Fruit fly (Drosophila melanogaster): ENCODE results near the gene CG9727.
A peak's percentile ranks its signal among the peaks of the same experiment; 100 is the strongest.

Gene CG9727

dm6 chr3R:6414439-6415344 is 41.8 kb downstream of the CG9727 start (continued):
- TF ChIP-seq mirr (GFP tag; optimal IDR thresholded peaks at IDR 0.05), result peak; percentile 69
- no peak for TF ChIP-seq HHEX (GFP tag; optimal IDR thresholded peaks at IDR 0.05)
- no peak for TF ChIP-seq emc (GFP tag; optimal IDR thresholded peaks at IDR 0.05)
- no peak for TF ChIP-seq NK7.1 (GFP tag; optimal IDR thresholded peaks at IDR 0.05)
- TF ChIP-seq CG9932 (GFP tag; IDR thresholded peaks at IDR 0.05), result 0 out of 2 replicates have a peak, but pooled peaks have one; percentile 23
- no peak for TF ChIP-seq Atf3 (GFP tag; optimal IDR thresholded peaks at IDR 0.05)
- TF ChIP-seq gro (GFP tag; optimal IDR thresholded peaks at IDR 0.05), result no peak
- TF ChIP-seq Aef1 (GFP tag; IDR thresholded peaks at IDR 0.05), result no peak
- TF ChIP-seq Antp (GFP tag; optimal IDR thresholded peaks at IDR 0.05), result no peak
- TF ChIP-seq abd-A (tag; optimal IDR thresholded peaks at IDR 0.05), result peak; percentile 100
- no peak for TF ChIP-seq hb (GFP tag; IDR thresholded peaks at IDR 0.05; ENCODE audit: partially characterized antibody)
- TF ChIP-seq pum (GFP tag; optimal IDR thresholded peaks at IDR 0.05), result no peak
- no peak for TF ChIP-seq CG7745 (tag; optimal IDR thresholded peaks at IDR 0.05)
- no peak for TF ChIP-seq CG6175 (GFP tag; IDR thresholded peaks at IDR 0.05)
- peak; percentile 71 for TF ChIP-seq CG2678 (tag; optimal IDR thresholded peaks at IDR 0.05)
- peak; percentile 76 for TF ChIP-seq CG7556 (GFP tag; optimal IDR thresholded peaks at IDR 0.05)
- TF ChIP-seq Ets65A (GFP tag), result no peak
- no peak for TF ChIP-seq gcm2 (GFP tag; optimal IDR thresholded peaks at IDR 0.05)
- TF ChIP-seq GATAe (GFP tag; conservative IDR thresholded peaks at IDR 0.05), result no peak
- peak; percentile 53 for TF ChIP-seq grau (tag; optimal IDR thresholded peaks at IDR 0.05)
- TF ChIP-seq gsb (GFP tag; IDR thresholded peaks at IDR 0.05), result no peak
- peak; percentile 34 for TF ChIP-seq Xbp1 (GFP tag; optimal IDR thresholded peaks at IDR 0.05)
- no peak for TF ChIP-seq cas (GFP tag; IDR thresholded peaks at IDR 0.05)
- TF ChIP-seq Opbp (GFP tag; IDR thresholded peaks at IDR 0.05; ENCODE audit: partially characterized antibody), result no peak
- TF ChIP-seq CG13424 (tag; optimal IDR thresholded peaks at IDR 0.05), result peak; percentile 46
- TF ChIP-seq CG12071 (GFP tag; optimal IDR thresholded peaks at IDR 0.05), result peak; percentile 57
- TF ChIP-seq Trl (optimal IDR thresholded peaks at IDR 0.05), result no peak
- TF ChIP-seq Trl (GFP tag; optimal IDR thresholded peaks at IDR 0.05), result no peak
- TF ChIP-seq CG42726 (GFP tag; IDR thresholded peaks at IDR 0.05; ENCODE audit: partially characterized antibody), result no peak
- no peak for TF ChIP-seq HmgZ (tag; optimal IDR thresholded peaks at IDR 0.05)
- no peak for TF ChIP-seq Mes4 (GFP tag; optimal IDR thresholded peaks at IDR 0.05)
- no peak for TF ChIP-seq stc (GFP tag; IDR thresholded peaks at IDR 0.05)
- TF ChIP-seq CG1529 (GFP tag; optimal IDR thresholded peaks at IDR 0.05), result no peak
- no peak for TF ChIP-seq CG9876 (GFP tag; optimal IDR thresholded peaks at IDR 0.05)
- TF ChIP-seq seq (GFP tag; IDR thresholded peaks at IDR 0.05), result no peak
- TF ChIP-seq Dfd (GFP tag; optimal IDR thresholded peaks at IDR 0.05), result no peak
- TF ChIP-seq zfh2 (GFP tag; optimal IDR thresholded peaks at IDR 0.05), result no peak
- no peak for TF ChIP-seq CG16779 (GFP tag; IDR thresholded peaks at IDR 0.05)
- peak; percentile 13 for TF ChIP-seq sug (tag; optimal IDR thresholded peaks at IDR 0.05)
- TF ChIP-seq maf-S (GFP tag; optimal IDR thresholded peaks at IDR 0.05), result no peak
- TF ChIP-seq trh (GFP tag; optimal IDR thresholded peaks at IDR 0.05), result no peak
- TF ChIP-seq MBD-R2 (GFP tag; IDR thresholded peaks at IDR 0.05), result no peak
- peak; percentile 59 for TF ChIP-seq CG13894 (tag; optimal IDR thresholded peaks at IDR 0.05)
- TF ChIP-seq CG11560 (tag; IDR thresholded peaks at IDR 0.05), result no peak
- TF ChIP-seq CG11093 (GFP tag; IDR thresholded peaks at IDR 0.05), result no peak
- no peak for TF ChIP-seq corto (GFP tag; optimal IDR thresholded peaks at IDR 0.05)
- TF ChIP-seq danr (GFP tag; IDR thresholded peaks at IDR 0.05), result no peak
- TF ChIP-seq CG18262 (tag; optimal IDR thresholded peaks at IDR 0.05), result peak; percentile 45
- no peak for TF ChIP-seq prd (optimal IDR thresholded peaks at IDR 0.05)
- no peak; the same call in 2 of the 3 replicates for TF ChIP-seq prd (GFP tag; IDR thresholded peaks at IDR 0.05)
- no peak for TF ChIP-seq Gug (GFP tag; IDR thresholded peaks at IDR 0.05)
- no peak for TF ChIP-seq yki (optimal IDR thresholded peaks at IDR 0.05)

All from whole organism, embryonic.